Fruit fly (Drosophila melanogaster) whole organism, prepupa: ENCODE data around the gene CG5568.

Experiments
- Blimp-1 ChIP-seq: fragments of 200-800 bp; sonication (Bioruptor generic); optimal IDR thresholded peaks from 3 replicates; lab custom pipeline; 2017; ENCODE audit warnings: missing biosample characterization, missing genetic modification characterization, mild to moderate bottlenecking, moderate library complexity, missing genetic modification reagents
- CG10631 ChIP-seq: fragments of 200-800 bp; sonication (Bioruptor generic); optimal IDR thresholded peaks from 2 replicates; lab custom pipeline; 2016; ENCODE audit warnings: missing biosample characterization, missing genetic modification characterization
- CG11762 ChIP-seq: fragments of 200-800 bp; sonication (Bioruptor generic); optimal IDR thresholded peaks from 3 replicates; lab custom pipeline; 2016; ENCODE audit warnings: missing biosample characterization, missing genetic modification characterization; ENCODE audit not compliant: insufficient read depth
- CG11902 ChIP-seq: fragments of 200-800 bp; sonication (Bioruptor generic); optimal IDR thresholded peaks from 3 replicates; lab custom pipeline; 2016; ENCODE audit warnings: missing biosample characterization, missing genetic modification characterization
- CG1621 ChIP-seq: fragments of 200-800 bp; sonication (Bioruptor generic); optimal IDR thresholded peaks from 3 replicates; lab custom pipeline; 2018; ENCODE audit warnings: missing biosample characterization, mild to moderate bottlenecking, missing genetic modification characterization
- CG16779 ChIP-seq: fragments of 200-800 bp; sonication (Bioruptor generic); optimal IDR thresholded peaks from 3 replicates; lab custom pipeline; 2017; ENCODE audit warnings: missing biosample characterization, mild to moderate bottlenecking, missing genetic modification characterization
- CG3032 ChIP-seq: fragments of 200-800 bp; optimal IDR thresholded peaks from 2 replicates; lab custom pipeline; 2019; ENCODE audit warnings: missing biosample characterization, mild to moderate bottlenecking, missing genetic modification characterization, moderate library complexity
- CG31627 ChIP-seq: fragments of 200-800 bp; sonication (Bioruptor generic); optimal IDR thresholded peaks from 3 replicates; lab custom pipeline; 2016; ENCODE audit warnings: missing biosample characterization, missing genetic modification characterization
- CG32006 ChIP-seq: fragments of 200-800 bp; sonication (Bioruptor generic); optimal IDR thresholded peaks from 3 replicates; lab custom pipeline; 2017; ENCODE audit warnings: missing biosample characterization, mild to moderate bottlenecking, missing genetic modification characterization
- CG3919 ChIP-seq: fragments of 200-800 bp; sonication (Bioruptor generic); optimal IDR thresholded peaks from 3 replicates; lab custom pipeline; 2016; ENCODE audit warnings: missing biosample characterization, missing genetic modification characterization
- CG4318 ChIP-seq: fragments of 200-800 bp; sonication (Bioruptor generic); optimal IDR thresholded peaks from 3 replicates; lab custom pipeline; 2017; ENCODE audit warnings: missing biosample characterization, mild to moderate bottlenecking, missing genetic modification characterization
- CG6808 ChIP-seq: fragments of 200-800 bp; sonication (Bioruptor generic); optimal IDR thresholded peaks from 3 replicates; lab custom pipeline; 2017; ENCODE audit warnings: missing biosample characterization, missing genetic modification characterization, mild to moderate bottlenecking, moderate library complexity, missing genetic modification reagents
- CG6854 ChIP-seq: fragments of 200-800 bp; sonication (Bioruptor generic); optimal IDR thresholded peaks from 2 replicates; lab custom pipeline; 2017; ENCODE audit warnings: missing biosample characterization, mild to moderate bottlenecking, missing genetic modification characterization
- CG7368 ChIP-seq: fragments of 200-800 bp; sonication (Bioruptor generic); optimal IDR thresholded peaks from 3 replicates; lab custom pipeline; 2016; ENCODE audit warnings: missing biosample characterization, missing genetic modification characterization
- CG8119 ChIP-seq: fragments of 200-800 bp; sonication (Bioruptor generic); IDR thresholded peaks from 3 replicates; pipeline ENCODE4 v1.3.6; 2022; ENCODE audit warnings: missing biosample characterization, missing genetic modification characterization
- CG8319 ChIP-seq: fragments of 200-800 bp; sonication (Bioruptor generic); optimal IDR thresholded peaks from 3 replicates; lab custom pipeline; 2016; ENCODE audit warnings: missing biosample characterization, missing genetic modification characterization
- CG8632 ChIP-seq: fragments of 200-800 bp; sonication (Bioruptor generic); optimal IDR thresholded peaks from 3 replicates; lab custom pipeline; 2016; ENCODE audit warnings: missing biosample characterization, missing genetic modification characterization
- CG9139 ChIP-seq: fragments of 200-800 bp; sonication (Bioruptor generic); optimal IDR thresholded peaks from 3 replicates; lab custom pipeline; 2017; ENCODE audit warnings: missing biosample characterization, mild to moderate bottlenecking, missing genetic modification characterization
- Eip78C ChIP-seq: fragments of 200-800 bp; sonication (Bioruptor generic); peaks from one replicate; lab custom pipeline; 2016; ENCODE audit warnings: missing biosample characterization, missing genetic modification characterization
- Gug ChIP-seq: fragments of 200-800 bp; sonication (Bioruptor generic); IDR thresholded peaks from 2 replicates; pipeline ENCODE4 v1.3.6; 2022; ENCODE audit warnings: missing biosample characterization, missing genetic modification characterization
- Hr38 ChIP-seq: sonication (Bioruptor generic); optimal IDR thresholded peaks from 2 replicates; lab custom pipeline; 2016; ENCODE audit warnings: missing biosample characterization, missing genetic modification characterization
- Hr39 ChIP-seq: fragments of 200-800 bp; sonication (Bioruptor generic); optimal IDR thresholded peaks from 2 replicates; lab custom pipeline; 2016; ENCODE audit warnings: missing biosample characterization, missing genetic modification characterization
- Lpt ChIP-seq: fragments of 200-800 bp; sonication (Bioruptor generic); optimal IDR thresholded peaks from 3 replicates; lab custom pipeline; 2016; ENCODE audit warnings: missing biosample characterization, missing genetic modification characterization
- Met ChIP-seq: fragments of 200-800 bp; sonication (Bioruptor generic); optimal IDR thresholded peaks from 3 replicates; lab custom pipeline; 2016; ENCODE audit warnings: missing biosample characterization, missing genetic modification characterization
- OdsH ChIP-seq: fragments of 200-800 bp; sonication (Bioruptor generic); optimal IDR thresholded peaks from 3 replicates; lab custom pipeline; 2016; ENCODE audit warnings: missing biosample characterization, missing genetic modification characterization
- Smox ChIP-seq: fragments of 200-800 bp; sonication (Bioruptor generic); optimal IDR thresholded peaks from 3 replicates; lab custom pipeline; 2016; ENCODE audit warnings: missing biosample characterization, missing genetic modification characterization
- Sox14 ChIP-seq: fragments of 200-800 bp; sonication (Bioruptor generic); optimal IDR thresholded peaks from 3 replicates; lab custom pipeline; 2016; ENCODE audit warnings: missing biosample characterization, missing genetic modification characterization
- Sox15 ChIP-seq: fragments of 200-800 bp; sonication (Bioruptor generic); optimal IDR thresholded peaks from 3 replicates; lab custom pipeline; 2016; ENCODE audit warnings: missing biosample characterization, missing genetic modification characterization
- acj6 ChIP-seq: fragments of 200-800 bp; sonication (Bioruptor generic); optimal IDR thresholded peaks from 3 replicates; lab custom pipeline; 2016; ENCODE audit warnings: missing biosample characterization, missing genetic modification characterization
- cyc ChIP-seq: fragments of 200-800 bp; sonication (Bioruptor generic); optimal IDR thresholded peaks from 3 replicates; lab custom pipeline; 2016; ENCODE audit warnings: missing biosample characterization, missing genetic modification characterization
- dsx ChIP-seq: fragments of 200-800 bp; optimal IDR thresholded peaks from 3 replicates; lab custom pipeline; 2019; ENCODE audit warnings: missing biosample characterization, mild to moderate bottlenecking, missing genetic modification characterization, moderate library complexity; ENCODE audit not compliant: poor library complexity, severe bottlenecking
- eg ChIP-seq: fragments of 200-800 bp; sonication (Bioruptor generic); IDR thresholded peaks from 3 replicates; pipeline ENCODE4 v1.3.6; 2022; ENCODE audit warnings: missing biosample characterization, missing genetic modification characterization
- esn ChIP-seq: fragments of 200-800 bp; sonication (Bioruptor generic); optimal IDR thresholded peaks from 2 replicates; lab custom pipeline; 2016; ENCODE audit warnings: missing biosample characterization, mild to moderate bottlenecking, missing genetic modification characterization, moderate library complexity
- fkh ChIP-seq: fragments of 200-800 bp; sonication (Bioruptor generic); optimal IDR thresholded peaks from 3 replicates; lab custom pipeline; 2017; ENCODE audit warnings: missing biosample characterization, mild to moderate bottlenecking, missing genetic modification characterization, moderate library complexity
- lz ChIP-seq: fragments of 200-800 bp; sonication (Bioruptor generic); optimal IDR thresholded peaks from 3 replicates; lab custom pipeline; 2016; ENCODE audit warnings: missing biosample characterization, missing genetic modification characterization
- pdm3 ChIP-seq: fragments of 200-800 bp; sonication (Bioruptor generic); optimal IDR thresholded peaks from 3 replicates; lab custom pipeline; 2016; ENCODE audit warnings: missing biosample characterization, missing genetic modification characterization
- salr ChIP-seq, 2 experiments: fragments of 200-800 bp; sonication (Bioruptor generic); optimal IDR thresholded peaks; 3 replicates each; lab custom pipeline; 2016 to 2018; ENCODE audit warnings: missing biosample characterization in 2 of 2, missing genetic modification characterization in 2 of 2, mild to moderate bottlenecking in 1 of 2
- spab ChIP-seq: fragments of 200-800 bp; sonication (Bioruptor generic); optimal IDR thresholded peaks from 2 replicates; lab custom pipeline; 2017; ENCODE audit warnings: missing biosample characterization, mild to moderate bottlenecking, missing genetic modification characterization, missing genetic modification reagents
- ss ChIP-seq, 2 experiments: fragments of 200-800 bp; sonication (Bioruptor generic); optimal IDR thresholded peaks; 2 replicates in 1 of 2; 3 replicates in 1 of 2; lab custom pipeline; 2017 to 2018; ENCODE audit warnings: mild to moderate bottlenecking in 2 of 2, missing biosample characterization in 2 of 2, missing genetic modification characterization in 2 of 2, moderate library complexity in 1 of 2
- svp ChIP-seq: fragments of 200-800 bp; sonication (Bioruptor generic); peaks from one replicate; lab custom pipeline; 2016; ENCODE audit warnings: missing biosample characterization, missing genetic modification characterization
- topi ChIP-seq: fragments of 200-800 bp; sonication (Bioruptor generic); optimal IDR thresholded peaks from 3 replicates; lab custom pipeline; 2016; ENCODE audit warnings: missing biosample characterization, missing genetic modification characterization
- vri ChIP-seq: fragments of 200-800 bp; sonication (Bioruptor generic); optimal IDR thresholded peaks from 3 replicates; lab custom pipeline; 2016; ENCODE audit warnings: missing biosample characterization, mild to moderate bottlenecking, missing genetic modification characterization

CG5568 gene

DNA sequence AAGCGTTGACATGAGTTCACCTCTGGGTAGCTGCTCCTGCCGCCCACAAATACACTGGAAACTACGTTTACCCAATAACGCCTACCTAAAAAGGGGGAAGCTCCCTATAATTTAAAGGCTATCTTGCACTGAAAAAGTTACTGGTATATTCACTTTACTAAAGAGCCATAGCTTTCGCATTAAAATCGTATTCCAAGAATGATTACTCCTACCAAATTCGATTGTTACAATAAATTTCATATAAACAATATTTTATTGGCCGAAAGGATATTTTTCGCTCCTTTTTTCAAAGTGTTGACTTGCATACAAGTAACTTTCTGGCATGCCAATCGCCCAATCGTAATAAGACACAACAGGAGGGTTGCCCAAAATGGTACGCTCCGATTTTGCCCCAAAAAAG lies 4.4 kb upstream of the CG5568 start (continued):
- no peak for TF ChIP-seq Lpt (GFP tag; lab: Kevin White, UChicago)
- TF ChIP-seq Blimp-1 = no peak
- peak; percentile 26 for TF ChIP-seq vri (GFP tag; lab: Kevin White, UChicago)
- TF ChIP-seq CG1621 (tag; lab: Kevin White, UChicago) = no peak
- TF ChIP-seq Sox15 = no peak
- TF ChIP-seq CG8119 (GFP tag; lab: Robert Waterston, UW) = no peak
- TF ChIP-seq CG6808 (GFP tag; lab: Kevin White, UChicago) = peak; percentile 11
- TF ChIP-seq dsx = no peak
- TF ChIP-seq esn (GFP tag; lab: Kevin White, UChicago) = peak; percentile 72

DNA sequence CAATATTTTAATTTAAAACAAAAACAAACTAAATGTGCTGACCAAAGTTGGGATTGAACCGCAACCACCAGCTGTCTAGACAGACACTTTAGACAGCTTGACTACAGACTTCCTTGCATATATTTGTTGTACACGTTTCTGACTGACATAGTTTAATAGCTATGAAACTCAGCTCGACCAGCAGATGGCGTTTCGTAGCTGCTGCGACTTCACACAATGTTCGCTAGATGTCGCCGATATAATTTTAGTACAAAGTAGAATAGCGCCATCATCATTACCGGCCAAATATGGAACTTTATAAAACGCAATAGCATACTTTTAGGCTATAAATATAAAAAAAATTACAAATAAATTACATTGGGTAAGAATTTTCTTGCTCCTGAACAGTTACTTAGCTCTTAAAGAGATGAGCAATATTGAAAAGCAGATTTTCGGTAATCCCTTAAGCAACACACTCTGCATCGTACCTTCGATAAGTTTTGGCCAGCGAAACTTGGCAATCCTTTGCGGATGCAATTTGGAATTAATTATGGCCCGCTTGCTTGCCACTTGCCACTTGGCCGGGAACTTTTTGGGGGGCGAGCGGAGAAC lies 1.6 kb upstream of the CG5568 start:
- TF ChIP-seq svp (GFP tag; lab: Kevin White, UChicago) = peak; percentile 57
- TF ChIP-seq CG31627 = peak; percentile 66
- TF ChIP-seq CG8119 (GFP tag; lab: Robert Waterston, UW) = no peak
- TF ChIP-seq Blimp-1 = no peak
- TF ChIP-seq eg (GFP tag; lab: Robert Waterston, UW) = peak; percentile 12; the same call in 1 of the 3 replicates
- TF ChIP-seq fkh = no peak
- TF ChIP-seq CG8632 (GFP tag; lab: Kevin White, UChicago) = no peak
- TF ChIP-seq CG9139 = no peak
- peak; percentile 15 for TF ChIP-seq Sox15
- no peak for TF ChIP-seq esn (GFP tag; lab: Kevin White, UChicago)
- TF ChIP-seq salr (GFP tag; optimal IDR thresholded peaks at IDR 0.05; lab: Kevin White, UChicago) = no peak
- TF ChIP-seq CG8319 (GFP tag; lab: Kevin White, UChicago) = no peak
- TF ChIP-seq Gug = no peak
- TF ChIP-seq CG1621 (tag; lab: Kevin White, UChicago) = no peak
- no peak for TF ChIP-seq Eip78C (GFP tag; lab: Kevin White, UChicago)
- no peak for TF ChIP-seq CG11762 (GFP tag; lab: Kevin White, UChicago)
- TF ChIP-seq Lpt (GFP tag; lab: Kevin White, UChicago) = no peak
- peak; percentile 35 for TF ChIP-seq Smox
- no peak for TF ChIP-seq CG3032
- no peak for TF ChIP-seq Hr38 (GFP tag; lab: Kevin White, UChicago)
- no peak for TF ChIP-seq CG16779 (tag; lab: Kevin White, UChicago)
- peak; percentile 7 for TF ChIP-seq Sox14
- TF ChIP-seq acj6 (GFP tag; lab: Kevin White, UChicago) = peak; percentile 12
- peak; percentile 58 for TF ChIP-seq Met (GFP tag; lab: Kevin White, UChicago)
- TF ChIP-seq topi (GFP tag; lab: Kevin White, UChicago) = no peak
- TF ChIP-seq CG3919 (GFP tag; lab: Kevin White, UChicago) = peak; percentile 67
- TF ChIP-seq Hr39 (GFP tag; lab: Kevin White, UChicago) = peak; percentile 63
- no peak for TF ChIP-seq CG6854 (GFP tag; lab: Kevin White, UChicago)
- TF ChIP-seq OdsH (GFP tag; lab: Kevin White, UChicago) = peak; percentile 34
- TF ChIP-seq CG6808 (GFP tag; lab: Kevin White, UChicago) = peak; percentile 19
- TF ChIP-seq lz (GFP tag; lab: Kevin White, UChicago) = no peak
- TF ChIP-seq cyc (GFP tag; lab: Kevin White, UChicago) = peak; percentile 88
- no peak for TF ChIP-seq CG10631 (GFP tag; lab: Kevin White, UChicago)
- peak; percentile 27 for TF ChIP-seq CG7368
- TF ChIP-seq ss (GFP tag; optimal IDR thresholded peaks at IDR 0.05; lab: Kevin White, UChicago) = no peak
- TF ChIP-seq pdm3 (GFP tag; lab: Kevin White, UChicago) = peak; percentile 8
- no peak for TF ChIP-seq spab (GFP tag; lab: Kevin White, UChicago)
- TF ChIP-seq dsx = no peak
- no peak for TF ChIP-seq CG4318 (GFP tag; lab: Kevin White, UChicago)
- peak; percentile 51 for TF ChIP-seq CG11902
- TF ChIP-seq CG32006 (GFP tag; lab: Kevin White, UChicago) = no peak
